Worm (Caenorhabditis elegans): ENCODE measurements around the gene F09F9.2.

The F09F9.2 gene

ce11 chrX:4106896-4107505, 4.2 kb downstream of the F09F9.2 start, which contains the start of gene R02E4.2:
R02E4.2 (plus strand) TSS chrX:4107455.
- peak in 1 of 2 experiments; percentile 67 for TF ChIP-seq unc-62 (GFP tag; optimal IDR thresholded peaks at IDR 0.05 in 1 of 2)
- no peak for TF ChIP-seq unc-62 (tag; optimal IDR thresholded peaks at IDR 0.05)
- TF ChIP-seq Y5F2A.4 (GFP tag; optimal IDR thresholded peaks at IDR 0.05): no peak

- TF ChIP-seq daf-8 (GFP tag; IDR thresholded peaks at IDR 0.05) (no peak), hif-1 (tag; optimal IDR thresholded peaks at IDR 0.05) (no peak), daf-16 (GFP tag; optimal IDR thresholded peaks at IDR 0.05) (no peak), daf-16 (tag; optimal IDR thresholded peaks at IDR 0.05) (no peak), tag-97 (GFP tag; IDR thresholded peaks at IDR 0.05) (no peak), zfp-3 (GFP tag; conservative IDR thresholded peaks at IDR 0.05) (no peak), mdt-29 (GFP tag; IDR thresholded peaks at IDR 0.05) (no peak), mxl-3 (GFP tag; optimal IDR thresholded peaks at IDR 0.05) (no peak), unc-62 (GFP tag; optimal IDR thresholded peaks at IDR 0.05 in 1 of 2) (no peak), unc-62 (tag; optimal IDR thresholded peaks at IDR 0.05) (no peak), T20F7.1 (GFP tag; optimal IDR thresholded peaks at IDR 0.05) (no peak), Y105C5A.15 (GFP tag; IDR thresholded peaks at IDR 0.05) (no peak), saeg-2 (GFP tag; IDR thresholded peaks at IDR 0.05) (no peak), nhr-111 (GFP tag; optimal IDR thresholded peaks at IDR 0.05) (no peak), lim-7 (GFP tag; IDR thresholded peaks at IDR 0.05) (no peak), ceh-32 (tag; optimal IDR thresholded peaks at IDR 0.05; ENCODE audit: poor library complexity) (no peak), jun-1 (tag; optimal IDR thresholded peaks at IDR 0.05) (no peak), dve-1 (tag; optimal IDR thresholded peaks at IDR 0.05; ENCODE audit: insufficient read depth) (no peak), F10B5.3 (tag; optimal IDR thresholded peaks at IDR 0.05) (no peak), unc-39 (tag; optimal IDR thresholded peaks at IDR 0.05) (no peak), lin-13 (GFP tag; optimal IDR thresholded peaks at IDR 0.05) (no peak)
Observed at ce11 chrX:4104435-4104834, 6.8 kb downstream of the F09F9.2 start, which contains the start of gene R02E4.1. R02E4.1 (minus strand) TSS chrX:4104535.

- TF ChIP-seq snpc-4 (tag; optimal IDR thresholded peaks at IDR 0.05) (peak; percentile 45), nhr-6 (tag; optimal IDR thresholded peaks at IDR 0.05) (no peak), snpc-1.2 (GFP tag; IDR thresholded peaks at IDR 0.05) (0 out of 2 replicates have a peak, but pooled peaks have one; percentile 36)
Observed at ce11 chrX:4103071-4103470, 8.2 kb downstream of the F09F9.2 start.

ce11 chrX:4102075-4102598, 9.1 kb downstream of the F09F9.2 start, which contains the start of gene R02E4.3:
R02E4.3 (minus strand) TSS chrX:4102125.
- TF ChIP-seq nhr-48 (tag; optimal IDR thresholded peaks at IDR 0.05) (peak; percentile 98), mdl-1 (tag; optimal IDR thresholded peaks at IDR 0.05) (peak; percentile 29 to 45), lir-3 (tag; optimal IDR thresholded peaks at IDR 0.05) (no peak), dpl-1 (GFP tag; optimal IDR thresholded peaks at IDR 0.05) (peak; percentile 2), aha-1 (tag) (peak; percentile 70), hlh-30 (tag; optimal IDR thresholded peaks at IDR 0.05; ENCODE audit: insufficient read depth) (peak; percentile 90), mxl-3 (GFP tag; optimal IDR thresholded peaks at IDR 0.05) (peak; percentile 21), ces-1 (GFP tag; optimal IDR thresholded peaks at IDR 0.05) (no peak), nhr-102 (tag; optimal IDR thresholded peaks at IDR 0.05) (no peak), set-16 (GFP tag; IDR thresholded peaks at IDR 0.05) (no peak), ceh-62 (tag; optimal IDR thresholded peaks at IDR 0.05) (no peak), hlh-11 (tag; optimal IDR thresholded peaks at IDR 0.05) (peak; percentile 81)

Data from whole organism, L4 larva.